Worm (Caenorhabditis elegans): ENCODE data around the gene T10G3.2.

- TF ChIP-seq nhr-232 (tag; optimal IDR thresholded peaks at IDR 0.05), result no peak
- no peak for TF ChIP-seq tbx-2 (tag; optimal IDR thresholded peaks at IDR 0.05)
- TF ChIP-seq nfya-1 (tag; optimal IDR thresholded peaks at IDR 0.05), result no peak
- TF ChIP-seq ceh-22 (tag; optimal IDR thresholded peaks at IDR 0.05), result no peak
- no peak for TF ChIP-seq npax-4 (tag; optimal IDR thresholded peaks at IDR 0.05)
- TF ChIP-seq pax-1 (tag; optimal IDR thresholded peaks at IDR 0.05), result no peak
- no peak for TF ChIP-seq pha-4 (tag; optimal IDR thresholded peaks at IDR 0.05)
- TF ChIP-seq nhr-11 (tag; optimal IDR thresholded peaks at IDR 0.05), result no peak
Observed at ce11 chrV:13427378-13427777, 52.3 kb downstream of the T10G3.2 start.

All from whole organism, late embryonic.